Worm (Caenorhabditis elegans) whole organism, L4/young adult: Measurements from ENCODE around the gene T04G9.6.

ENCODE experiments used
- W03F9.2 ChIP-seq: fragments of 150-350 bp; optimal IDR thresholded peaks from 2 replicates; lab custom pipeline; 2014; ENCODE audit warnings: missing biosample characterization, missing genetic modification characterization
- dao-5 ChIP-seq: sonication (generic microtip); optimal IDR thresholded peaks from 2 replicates; lab custom pipeline; 2016; ENCODE audit warnings: missing genotype, missing genetic modification characterization, moderate library complexity, missing compliant biosample characterization
- him-1 ChIP-seq: sonication (generic microtip); optimal IDR thresholded peaks from 2 replicates; lab custom pipeline; 2016; ENCODE audit warnings: missing genotype, missing genetic modification reagents, missing genetic modification characterization, missing compliant biosample characterization

DNA sequence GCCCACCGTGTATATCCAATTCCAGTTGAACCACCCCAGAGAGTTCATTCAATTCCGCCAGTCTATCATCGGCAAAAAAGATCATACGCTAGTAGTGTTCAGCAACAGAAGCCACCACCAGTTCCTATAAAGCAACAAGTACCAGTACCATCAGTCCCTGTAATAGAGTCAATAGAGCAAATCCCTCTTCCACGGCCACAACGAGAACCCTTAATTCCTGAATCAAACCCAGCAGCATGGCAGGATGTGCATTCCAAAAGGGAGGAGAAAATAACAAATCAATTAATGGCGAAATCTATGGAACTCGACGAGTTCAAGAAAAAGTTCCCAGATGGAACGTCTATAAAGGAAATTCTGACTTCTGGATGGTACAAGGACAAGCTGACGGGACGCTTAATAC lies 5.1 kb upstream of the T04G9.6 start:
- TF ChIP-seq him-1 (no peak), W03F9.2 (tag; lab: Kevin White, UChicago) (no peak), dao-5 (tag; lab: Kevin White, UChicago) (no peak)
